Worm (Caenorhabditis elegans) whole organism, L4 larva: ENCODE results near the gene hdl-2.

Experiments
- D1046.2 ChIP-seq: fragments of 200-800 bp; sonication (Bioruptor generic); IDR thresholded peaks from 2 replicates; pipeline ENCODE4 v1.3.6; 2022; ENCODE audit warnings: missing genetic modification characterization, missing compliant biosample characterization
- F10B5.3 ChIP-seq: sonication (generic microtip); optimal IDR thresholded peaks from 2 replicates; lab custom pipeline; 2016; ENCODE audit warnings: mild to moderate bottlenecking, missing genetic modification characterization, missing compliant biosample characterization
- F44E2.7 ChIP-seq: fragments of 200-800 bp; sonication (Bioruptor generic); IDR thresholded peaks from 2 replicates; pipeline ENCODE4 v2.1.2; 2022; ENCODE audit warnings: missing genetic modification characterization, missing compliant biosample characterization
- T20F7.1 ChIP-seq: fragments of 200-800 bp; sonication (Bioruptor generic); optimal IDR thresholded peaks from 2 replicates; lab custom pipeline; 2018; ENCODE audit warnings: mild to moderate bottlenecking, missing genetic modification characterization, missing compliant biosample characterization
- Y75B8A.6 ChIP-seq: fragments of 200-800 bp; sonication (Bioruptor generic); IDR thresholded peaks from 2 replicates; pipeline ENCODE4 v1.3.6; 2022; ENCODE audit warnings: missing genetic modification reagents, missing genetic modification characterization, missing compliant biosample characterization
- ZK546.5 ChIP-seq, 2 experiments: sonication (generic microtip); optimal IDR thresholded peaks; 2 replicates each; lab custom pipeline; 2017; ENCODE audit warnings: missing biosample characterization in 2 of 2, missing genetic modification characterization in 2 of 2
- aha-1 ChIP-seq: fragments of 150-350 bp; peaks from one replicate; lab custom pipeline; 2014; ENCODE audit warnings: missing biosample characterization, missing genetic modification characterization
- ama-1 ChIP-seq: fragments of 150-350 bp; optimal IDR thresholded peaks from 2 replicates; lab custom pipeline; 2014; ENCODE audit warnings: inconsistent platforms, mixed read lengths
- arid-1 ChIP-seq: fragments of 200-800 bp; sonication (Bioruptor generic); conservative IDR thresholded peaks from 2 replicates; pipeline ENCODE4 v1.3.6; 2022; ENCODE audit warnings: missing genetic modification reagents, missing genetic modification characterization, missing compliant biosample characterization
- attf-4 ChIP-seq: sonication (generic microtip); optimal IDR thresholded peaks from 3 replicates; lab custom pipeline; 2017; ENCODE audit warnings: missing biosample characterization, missing genetic modification characterization
- ces-1 ChIP-seq: fragments of 150-350 bp; sonication (generic microtip); optimal IDR thresholded peaks from 4 replicates; lab custom pipeline; 2014; ENCODE audit warnings: missing biosample characterization, missing genetic modification reagents, missing genetic modification characterization
- daf-16 ChIP-seq, 3 experiments: sonication (generic microtip); optimal IDR thresholded peaks; 2 replicates each; lab custom pipeline; 2016 to 2017; ENCODE audit warnings: missing genetic modification characterization in 3 of 3, missing genetic modification reagents in 3 of 3, mild to moderate bottlenecking in 2 of 3, missing compliant biosample characterization in 2 of 3, missing biosample characterization in 1 of 3, moderate library complexity in 1 of 3
- dmd-6 ChIP-seq: fragments of 200-800 bp; sonication (Bioruptor generic); IDR thresholded peaks from 2 replicates; pipeline ENCODE4 v1.3.6; 2022; ENCODE audit warnings: missing genetic modification reagents, missing genetic modification characterization, missing compliant biosample characterization
- dpl-1 ChIP-seq: fragments of 150-350 bp; optimal IDR thresholded peaks from 2 replicates; lab custom pipeline; 2014; ENCODE audit warnings: missing biosample characterization, missing genetic modification reagents, missing genetic modification characterization
- dve-1 ChIP-seq: sonication (generic microtip); optimal IDR thresholded peaks from 2 replicates; lab custom pipeline; 2017; ENCODE audit warnings: antibody characterized with exemption, mild to moderate bottlenecking, missing genetic modification characterization, missing compliant biosample characterization; ENCODE audit not compliant: insufficient read depth
- egl-27 ChIP-seq: sonication (generic microtip); optimal IDR thresholded peaks from 3 replicates; lab custom pipeline; 2017; ENCODE audit warnings: missing biosample characterization, missing genetic modification reagents, missing genetic modification characterization
- fkh-10 ChIP-seq: fragments of 150-350 bp; optimal IDR thresholded peaks from 2 replicates; lab custom pipeline; 2014; ENCODE audit warnings: missing biosample characterization, missing genetic modification reagents, missing genetic modification characterization
- hif-1 ChIP-seq, 2 experiments: sonication (generic microtip); optimal IDR thresholded peaks; 2 replicates each; lab custom pipeline; 2016 to 2017; ENCODE audit warnings: missing compliant biosample characterization in 2 of 2, missing genetic modification characterization in 2 of 2, missing genetic modification reagents in 2 of 2, missing genotype in 2 of 2, mild to moderate bottlenecking in 1 of 2
- hlh-11 ChIP-seq: fragments of 200-800 bp; sonication (Bioruptor generic); optimal IDR thresholded peaks from 2 replicates; lab custom pipeline; 2018; ENCODE audit warnings: mild to moderate bottlenecking, missing genetic modification characterization, missing compliant biosample characterization
- hlh-30 ChIP-seq: sonication (generic microtip); optimal IDR thresholded peaks from 2 replicates; lab custom pipeline; 2017; ENCODE audit warnings: antibody characterized with exemption, mild to moderate bottlenecking, missing genetic modification characterization, missing compliant biosample characterization; ENCODE audit not compliant: insufficient read depth
- lin-1 ChIP-seq: fragments of 200-800 bp; sonication (Bioruptor generic); IDR thresholded peaks from 2 replicates; pipeline ENCODE4 v1.3.6; 2022; ENCODE audit warnings: missing genetic modification reagents, missing genetic modification characterization, missing compliant biosample characterization
- lin-13 ChIP-seq: fragments of 150-350 bp; optimal IDR thresholded peaks from 2 replicates; lab custom pipeline; 2014; ENCODE audit warnings: missing biosample characterization, missing genetic modification reagents, missing genetic modification characterization
- lin-15B ChIP-seq: fragments of 150-350 bp; sonication (generic microtip); optimal IDR thresholded peaks from 3 replicates; lab custom pipeline; 2014; ENCODE audit warnings: missing biosample characterization, missing genetic modification characterization
- lin-38 ChIP-seq: fragments of 200-800 bp; sonication (Bioruptor generic); IDR thresholded peaks from 2 replicates; pipeline ENCODE4 v1.3.6; 2022; ENCODE audit warnings: missing genetic modification reagents, missing genetic modification characterization, missing compliant biosample characterization
- lir-3 ChIP-seq: sonication (generic microtip); optimal IDR thresholded peaks from 2 replicates; lab custom pipeline; 2016; ENCODE audit warnings: mild to moderate bottlenecking, missing genetic modification characterization, missing compliant biosample characterization
- lsy-2 ChIP-seq, 2 experiments: fragments of 150-350 bp in 1 of 2; sonication (generic microtip) in 1 of 2; optimal IDR thresholded peaks; 2 replicates each; lab custom pipeline; 2014 to 2017; ENCODE audit warnings: missing biosample characterization in 2 of 2, missing genetic modification characterization in 2 of 2
- mep-1 ChIP-seq: fragments of 150-350 bp; sonication (generic microtip); optimal IDR thresholded peaks from 3 replicates; lab custom pipeline; 2014; ENCODE audit warnings: missing biosample characterization, missing genetic modification characterization
- mes-2 ChIP-seq: sonication (generic microtip); optimal IDR thresholded peaks from 2 replicates; lab custom pipeline; 2016; ENCODE audit warnings: missing genotype, mild to moderate bottlenecking, missing genetic modification characterization, missing compliant biosample characterization; ENCODE audit not compliant: poor library complexity, severe bottlenecking
- mxl-2 ChIP-seq: fragments of 200-800 bp; sonication (Bioruptor generic); conservative IDR thresholded peaks from 2 replicates; pipeline ENCODE4 v1.3.6; 2022; ENCODE audit warnings: missing genetic modification reagents, missing genetic modification characterization, missing compliant biosample characterization
- mxl-3 ChIP-seq: fragments of 200-800 bp; sonication (Bioruptor generic); optimal IDR thresholded peaks from 2 replicates; lab custom pipeline; 2018; ENCODE audit warnings: mild to moderate bottlenecking, missing genetic modification characterization, missing compliant biosample characterization
- nhr-102 ChIP-seq: sonication (generic microtip); optimal IDR thresholded peaks from 2 replicates; lab custom pipeline; 2016; ENCODE audit warnings: mild to moderate bottlenecking, missing genetic modification characterization, moderate library complexity, missing compliant biosample characterization
- nhr-11 ChIP-seq: fragments of 150-350 bp; optimal IDR thresholded peaks from 2 replicates; lab custom pipeline; 2014; ENCODE audit warnings: missing biosample characterization, missing genetic modification characterization
- nhr-28 ChIP-seq: fragments of 150-350 bp; optimal IDR thresholded peaks from 2 replicates; lab custom pipeline; 2014; ENCODE audit warnings: missing biosample characterization, missing genetic modification characterization
- nhr-48 ChIP-seq: sonication (generic microtip); optimal IDR thresholded peaks from 2 replicates; lab custom pipeline; 2016; ENCODE audit warnings: mild to moderate bottlenecking, missing genetic modification characterization, missing compliant biosample characterization
- nhr-6 ChIP-seq: fragments of 150-350 bp; optimal IDR thresholded peaks from 2 replicates; lab custom pipeline; 2014; ENCODE audit warnings: missing biosample characterization, missing genetic modification characterization
- nhr-76 ChIP-seq: fragments of 150-350 bp; optimal IDR thresholded peaks from 2 replicates; lab custom pipeline; 2014; ENCODE audit warnings: missing biosample characterization, missing genetic modification characterization
- nhr-77 ChIP-seq: fragments of 150-350 bp; optimal IDR thresholded peaks from 2 replicates; lab custom pipeline; 2014; ENCODE audit warnings: missing biosample characterization, missing genetic modification characterization
- pha-4 ChIP-seq, 2 experiments: fragments of 150-350 bp in 1 of 2; fragments of 200-800 bp in 1 of 2; sonication (Bioruptor generic) in 1 of 2; IDR thresholded peaks in 1 of 2; optimal IDR thresholded peaks in 1 of 2; 2 replicates each; pipeline versions ENCODE4 v1.3.6 to Lab custom; 2014 to 2022; ENCODE audit warnings: missing genetic modification characterization in 2 of 2, missing genetic modification reagents in 2 of 2, missing biosample characterization in 1 of 2, missing compliant biosample characterization in 1 of 2
- pqm-1 ChIP-seq: sonication (generic microtip); optimal IDR thresholded peaks from 2 replicates; lab custom pipeline; 2017; ENCODE audit warnings: missing biosample characterization, missing genetic modification characterization
- rbr-2 ChIP-seq: sonication (generic microtip); optimal IDR thresholded peaks from 2 replicates; lab custom pipeline; 2016; ENCODE audit warnings: missing genotype, missing genetic modification characterization, missing compliant biosample characterization
- snpc-1.2 ChIP-seq: fragments of 200-800 bp; sonication (Bioruptor generic); IDR thresholded peaks from 2 replicates; pipeline ENCODE4 v1.3.6; 2022; ENCODE audit warnings: missing genetic modification reagents, missing genetic modification characterization, missing compliant biosample characterization
- spr-1 ChIP-seq: sonication (generic microtip); optimal IDR thresholded peaks from 2 replicates; lab custom pipeline; 2016; ENCODE audit warnings: mild to moderate bottlenecking, missing genetic modification characterization, missing compliant biosample characterization
- unc-130 ChIP-seq: sonication (generic microtip); optimal IDR thresholded peaks from 2 replicates; lab custom pipeline; 2016; ENCODE audit warnings: missing genetic modification reagents, missing genetic modification characterization, missing compliant biosample characterization
- unc-39 ChIP-seq: sonication (generic microtip); optimal IDR thresholded peaks from 2 replicates; lab custom pipeline; 2017; ENCODE audit warnings: missing biosample characterization, missing genetic modification characterization
- zip-2 ChIP-seq: fragments of 150-350 bp; optimal IDR thresholded peaks from 2 replicates; lab custom pipeline; 2014; ENCODE audit warnings: missing biosample characterization, missing genetic modification characterization
- ztf-11 ChIP-seq: fragments of 150-350 bp; optimal IDR thresholded peaks from 2 replicates; lab custom pipeline; 2014; ENCODE audit warnings: missing biosample characterization, missing genetic modification characterization
- ztf-7 ChIP-seq: fragments of 150-350 bp; optimal IDR thresholded peaks from 2 replicates; lab custom pipeline; 2014; ENCODE audit warnings: missing biosample characterization, missing genetic modification characterization

Gene hdl-2

DNA sequence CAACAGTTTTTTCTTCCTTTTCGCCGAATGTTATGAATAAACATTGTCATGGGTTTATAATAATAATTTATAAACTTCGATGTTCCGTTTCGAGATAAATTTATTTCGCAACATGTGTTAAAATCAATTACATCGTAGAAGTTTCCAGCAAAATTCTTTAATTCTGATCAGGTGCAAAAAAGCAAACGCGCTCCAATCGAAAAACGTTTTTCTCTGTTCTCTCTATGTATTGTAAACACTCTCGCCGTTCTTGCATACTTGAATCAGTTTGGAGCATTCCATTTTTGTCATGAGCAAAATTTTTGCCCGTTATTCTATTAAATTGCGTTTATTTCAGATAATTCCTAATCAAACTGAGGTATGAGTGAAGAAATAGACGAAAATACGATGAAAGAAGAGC is 19.8 kb downstream of the hdl-2 start, which contains the start of gene rad-54.L2:
Gene rad-54.L2, plus strand, starts transcription at position 332 of the 400 bp plus-strand sequence.
- peak; percentile 1 for TF ChIP-seq fkh-10
- TF ChIP-seq F10B5.3 = no peak
- TF ChIP-seq T20F7.1 (GFP tag; lab: Kevin White, UChicago) = peak; percentile 77
- TF ChIP-seq lin-38 (GFP tag; lab: Robert Waterston, UW) = peak; percentile 87
- TF ChIP-seq lin-15B (tag; lab: Kevin White, UChicago) = peak; percentile 15
- peak; percentile 95 for TF ChIP-seq hlh-30 (tag; lab: Kevin White, UChicago)
- TF ChIP-seq daf-16 (GFP tag; optimal IDR thresholded peaks at IDR 0.05; lab: Kevin White, UChicago) = peak in 1 of 2 experiments; percentile 24
- TF ChIP-seq daf-16 (tag; optimal IDR thresholded peaks at IDR 0.05; lab: Kevin White, UChicago) = peak; percentile 88
- peak; percentile 46 for TF ChIP-seq nhr-77 (tag; lab: Kevin White, UChicago)
- TF ChIP-seq dmd-6 (GFP tag; lab: Robert Waterston, UW) = peak; percentile 41; the same call in 1 of the 2 replicates
- TF ChIP-seq dpl-1 (GFP tag; lab: Kevin White, UChicago) = peak; percentile 59
- no peak for TF ChIP-seq egl-27
- peak; percentile 53; the same call in 1 of the 2 replicates for TF ChIP-seq arid-1 (GFP tag; lab: Robert Waterston, UW)
- TF ChIP-seq hif-1 (tag; optimal IDR thresholded peaks at IDR 0.05; lab: Kevin White, UChicago) = peak in 1 of 2 experiments; percentile 26
- TF ChIP-seq mxl-2 = no peak
- peak; percentile 32 for TF ChIP-seq nhr-102 (tag; lab: Kevin White, UChicago)
- peak; percentile 50; the same call in 1 of the 2 replicates for TF ChIP-seq pha-4 (GFP tag; IDR thresholded peaks at IDR 0.05; lab: Robert Waterston, UW)
- peak; percentile 97 for TF ChIP-seq pha-4 (tag; optimal IDR thresholded peaks at IDR 0.05; lab: Kevin White, UChicago)
- peak; percentile 60 for TF ChIP-seq rbr-2 (tag; lab: Kevin White, UChicago)
- TF ChIP-seq mep-1 = peak; percentile 76
- peak in 1 of 2 experiments; percentile 82 for TF ChIP-seq lsy-2 (tag; optimal IDR thresholded peaks at IDR 0.05; lab: Kevin White, UChicago)
- no peak for TF ChIP-seq Y75B8A.6 (GFP tag; lab: Robert Waterston, UW)
- peak; percentile 52 for TF ChIP-seq nhr-6 (tag; lab: Kevin White, UChicago)
- TF ChIP-seq spr-1 (tag; lab: Kevin White, UChicago) = no peak
- no peak for TF ChIP-seq lir-3 (tag; lab: Kevin White, UChicago)
- TF ChIP-seq mes-2 (tag; lab: Kevin White, UChicago) = peak; percentile 79
- peak; percentile 35 for TF ChIP-seq nhr-48 (tag; lab: Kevin White, UChicago)
- TF ChIP-seq unc-130 (GFP tag; lab: Kevin White, UChicago) = peak; percentile 24
- TF ChIP-seq mxl-3 (GFP tag; lab: Kevin White, UChicago) = no peak
- TF ChIP-seq nhr-11 (tag; lab: Kevin White, UChicago) = peak; percentile 8
- peak; percentile 72 for TF ChIP-seq ama-1
- no peak for TF ChIP-seq D1046.2
- peak; percentile 4 for TF ChIP-seq lin-13
- TF ChIP-seq nhr-28 = peak; percentile 59
- peak; percentile 81 for TF ChIP-seq dve-1
- peak; percentile 66 for TF ChIP-seq hlh-11
- TF ChIP-seq unc-39 (tag; lab: Kevin White, UChicago) = no peak
- TF ChIP-seq pqm-1 (tag; lab: Kevin White, UChicago) = peak; percentile 12
- TF ChIP-seq ztf-7 (tag; lab: Kevin White, UChicago) = peak; percentile 5

DNA sequence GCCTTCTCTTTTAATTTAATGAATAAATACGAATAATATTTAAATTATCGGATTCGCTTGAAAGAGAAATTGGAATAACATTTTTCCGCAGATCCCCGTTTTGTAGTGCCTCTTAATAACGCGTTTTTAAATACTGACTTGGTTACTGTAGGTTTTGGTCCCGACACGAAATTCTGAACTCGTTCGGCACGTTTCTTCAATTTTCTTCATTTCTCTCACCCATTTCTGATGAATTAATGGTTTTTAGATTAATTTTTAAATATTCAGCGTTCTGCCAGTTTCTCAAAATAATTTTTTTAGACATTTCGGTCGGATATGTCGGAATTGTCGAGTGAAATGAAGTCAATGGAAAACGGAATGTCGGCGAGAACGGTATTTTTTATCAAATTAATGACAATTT is 27.4 kb downstream of the hdl-2 start, which contains the start of gene C27B7.5:
Gene C27B7.5, plus strand, starts transcription at position 301 of the 400 bp plus-strand sequence.
- TF ChIP-seq ama-1 = peak; percentile 53
- TF ChIP-seq nhr-28 = no peak

DNA sequence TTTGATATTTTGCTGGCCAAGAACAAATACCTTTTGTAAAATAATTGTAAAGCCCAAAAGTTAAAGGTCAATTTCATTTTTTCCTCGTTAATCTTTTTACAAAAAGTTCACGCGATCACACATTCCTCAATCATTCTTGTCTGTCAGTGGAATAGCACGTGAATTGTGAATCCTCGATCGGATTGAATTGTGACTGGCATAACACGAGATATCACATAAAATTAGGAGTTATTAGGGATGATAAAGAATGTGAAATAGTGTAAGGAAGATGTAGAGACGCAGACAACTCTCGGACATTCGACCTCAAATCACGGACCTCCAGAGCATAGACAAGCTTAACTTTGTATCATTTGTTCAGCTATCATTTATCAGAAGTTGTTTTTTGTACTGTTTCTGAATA is 32.2 kb downstream of the hdl-2 start, which contains the start of gene C27B7.6:
Gene C27B7.6, minus strand, starts transcription at position 182 of the 400 bp plus-strand sequence.
- TF ChIP-seq daf-16 (GFP tag; optimal IDR thresholded peaks at IDR 0.05; lab: Kevin White, UChicago) = no peak
- TF ChIP-seq daf-16 (tag; optimal IDR thresholded peaks at IDR 0.05; lab: Kevin White, UChicago) = no peak
- no peak for TF ChIP-seq nhr-11 (tag; lab: Kevin White, UChicago)
- TF ChIP-seq nhr-102 (tag; lab: Kevin White, UChicago) = no peak
- TF ChIP-seq dmd-6 (GFP tag; lab: Robert Waterston, UW) = no peak
- no peak for TF ChIP-seq ces-1 (GFP tag; lab: Kevin White, UChicago)
- no peak for TF ChIP-seq zip-2
- TF ChIP-seq attf-4 (tag; lab: Kevin White, UChicago) = no peak
- TF ChIP-seq hlh-30 (tag; lab: Kevin White, UChicago) = peak; percentile 56
- TF ChIP-seq ztf-11 (tag; lab: Kevin White, UChicago) = no peak
- peak; percentile 3 for TF ChIP-seq hlh-11
- no peak for TF ChIP-seq ZK546.5 (tag; optimal IDR thresholded peaks at IDR 0.05; lab: Kevin White, UChicago)
- no peak for TF ChIP-seq lin-1 (GFP tag; lab: Robert Waterston, UW)
- no peak for TF ChIP-seq nhr-76 (tag; lab: Kevin White, UChicago)
- no peak for TF ChIP-seq mes-2 (tag; lab: Kevin White, UChicago)
- TF ChIP-seq F44E2.7 (GFP tag; lab: Robert Waterston, UW) = no peak
- TF ChIP-seq mxl-2 = 0 out of 2 replicates have a peak, but pooled peaks have one; percentile 36
- TF ChIP-seq aha-1 (tag; lab: Kevin White, UChicago) = peak; percentile 80
- TF ChIP-seq snpc-1.2 (GFP tag; lab: Robert Waterston, UW) = no peak
